Worm (Caenorhabditis elegans) whole organism, L3 larva: ENCODE data around the gene gly-6.

Experiments used
- R02D3.7 ChIP-seq: fragments of 150-350 bp; optimal IDR thresholded peaks from 2 replicates; lab custom pipeline; 2014; ENCODE audit warnings: missing biosample characterization, missing genetic modification characterization
- ceh-9 ChIP-seq: sonication (generic microtip); optimal IDR thresholded peaks from 2 replicates; lab custom pipeline; 2018; ENCODE audit warnings: missing biosample characterization, missing genetic modification characterization
- elt-2 ChIP-seq: sonication (generic microtip); optimal IDR thresholded peaks from 2 replicates; lab custom pipeline; 2016; ENCODE audit warnings: missing genetic modification reagents, mild to moderate bottlenecking, missing genetic modification characterization, missing compliant biosample characterization
- hmg-11 ChIP-seq: sonication (generic microtip); optimal IDR thresholded peaks from 2 replicates; lab custom pipeline; 2016; ENCODE audit warnings: missing genetic modification characterization, missing compliant biosample characterization
- lin-15B ChIP-seq: fragments of 150-350 bp; optimal IDR thresholded peaks from 2 replicates; lab custom pipeline; 2014; ENCODE audit warnings: missing biosample characterization, missing genetic modification characterization
- mdl-1 ChIP-seq: fragments of 150-350 bp; optimal IDR thresholded peaks from 2 replicates; lab custom pipeline; 2014; ENCODE audit warnings: missing biosample characterization, missing genetic modification characterization
- nfya-1 ChIP-seq: sonication (generic microtip); optimal IDR thresholded peaks from 2 replicates; lab custom pipeline; 2017; ENCODE audit warnings: missing genetic modification characterization, mild to moderate bottlenecking, missing compliant biosample characterization, antibody characterized with exemption, moderate library complexity; ENCODE audit not compliant: insufficient read depth
- nhr-67 ChIP-seq: fragments of 150-350 bp; optimal IDR thresholded peaks from 2 replicates; lab custom pipeline; 2014; ENCODE audit warnings: missing biosample characterization, missing genetic modification characterization
- nhr-77 ChIP-seq: fragments of 150-350 bp; optimal IDR thresholded peaks from 2 replicates; lab custom pipeline; 2014; ENCODE audit warnings: missing biosample characterization, missing genetic modification characterization
- pha-4 ChIP-seq: fragments of 150-350 bp; optimal IDR thresholded peaks from 2 replicates; lab custom pipeline; 2014; ENCODE audit warnings: missing biosample characterization, missing genetic modification reagents, missing genetic modification characterization
- pqm-1 ChIP-seq: fragments of 150-350 bp; optimal IDR thresholded peaks from 2 replicates; lab custom pipeline; 2017; ENCODE audit warnings: missing biosample characterization, missing genetic modification characterization, inconsistent platforms
- ztf-11 ChIP-seq: fragments of 150-350 bp; optimal IDR thresholded peaks from 2 replicates; lab custom pipeline; 2014; ENCODE audit warnings: missing biosample characterization, missing genetic modification characterization

DNA sequence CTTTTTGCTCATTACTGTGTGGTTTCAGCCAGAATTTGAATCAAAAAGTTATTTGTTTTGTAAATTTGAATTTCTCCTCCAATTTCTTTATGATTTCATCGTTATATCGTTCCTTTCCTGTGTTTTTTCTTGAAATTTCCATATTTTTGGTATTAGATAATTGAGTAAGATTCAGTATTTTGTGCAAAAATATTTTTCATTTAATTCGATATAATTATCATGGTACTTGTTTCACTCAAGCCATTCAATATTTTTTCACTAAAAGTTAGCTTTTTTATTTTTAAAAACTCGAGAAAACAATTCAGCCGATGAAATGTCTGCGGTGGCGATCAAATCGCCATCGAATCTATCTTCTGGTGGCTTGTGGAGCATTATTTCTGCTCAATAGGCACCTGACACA, 14.0 kb upstream of the gly-6 start, which contains the start of gene hse-5:
- TF ChIP-seq R02D3.7 (tag; lab: Kevin White, UChicago) (no peak), nhr-77 (no peak), hmg-11 (tag; lab: Kevin White, UChicago) (no peak), pha-4 (no peak), nfya-1 (tag; lab: Kevin White, UChicago) (no peak), pqm-1 (tag; lab: Kevin White, UChicago) (no peak), ceh-9 (tag; lab: Kevin White, UChicago) (no peak), lin-15B (no peak), mdl-1 (tag; lab: Kevin White, UChicago) (no peak), nhr-67 (no peak), ztf-11 (tag; lab: Kevin White, UChicago) (no peak), elt-2 (tag; lab: Kevin White, UChicago) (no peak)
